Fruit fly (Drosophila melanogaster) whole organism, prepupa: Measurements from ENCODE around the gene Coa8.

ENCODE experiments used
- Blimp-1 ChIP-seq: fragments of 200-800 bp; sonication (Bioruptor generic); optimal IDR thresholded peaks from 3 replicates; lab custom pipeline; 2017; ENCODE audit warnings: missing biosample characterization, missing genetic modification characterization, mild to moderate bottlenecking, moderate library complexity, missing genetic modification reagents
- CG10669 ChIP-seq: fragments of 200-800 bp; sonication (Bioruptor generic); optimal IDR thresholded peaks from 3 replicates; lab custom pipeline; 2018; ENCODE audit warnings: missing biosample characterization, mild to moderate bottlenecking, missing genetic modification characterization, moderate library complexity
- CG11294 ChIP-seq: fragments of 200-800 bp; sonication (Bioruptor generic); IDR thresholded peaks from 2 replicates; pipeline ENCODE4 v1.3.6; 2022; ENCODE audit warnings: missing biosample characterization, missing genetic modification characterization
- CG11902 ChIP-seq: fragments of 200-800 bp; sonication (Bioruptor generic); optimal IDR thresholded peaks from 3 replicates; lab custom pipeline; 2016; ENCODE audit warnings: missing biosample characterization, missing genetic modification characterization
- CG15336 ChIP-seq: fragments of 200-800 bp; sonication (Bioruptor generic); IDR thresholded peaks from 2 replicates; pipeline ENCODE4 v1.3.6; 2022; ENCODE audit warnings: missing biosample characterization, missing genetic modification characterization
- CG16779 ChIP-seq: fragments of 200-800 bp; sonication (Bioruptor generic); optimal IDR thresholded peaks from 3 replicates; lab custom pipeline; 2017; ENCODE audit warnings: missing biosample characterization, mild to moderate bottlenecking, missing genetic modification characterization
- CG3032 ChIP-seq: fragments of 200-800 bp; optimal IDR thresholded peaks from 2 replicates; lab custom pipeline; 2019; ENCODE audit warnings: missing biosample characterization, mild to moderate bottlenecking, missing genetic modification characterization, moderate library complexity
- CG31627 ChIP-seq: fragments of 200-800 bp; sonication (Bioruptor generic); optimal IDR thresholded peaks from 3 replicates; lab custom pipeline; 2016; ENCODE audit warnings: missing biosample characterization, missing genetic modification characterization
- CG32006 ChIP-seq: fragments of 200-800 bp; sonication (Bioruptor generic); optimal IDR thresholded peaks from 3 replicates; lab custom pipeline; 2017; ENCODE audit warnings: missing biosample characterization, mild to moderate bottlenecking, missing genetic modification characterization
- CG34406 ChIP-seq: fragments of 200-800 bp; sonication (Bioruptor generic); optimal IDR thresholded peaks from 3 replicates; lab custom pipeline; 2016; ENCODE audit warnings: missing biosample characterization, missing genetic modification characterization
- CG6792 ChIP-seq: fragments of 200-800 bp; sonication (Bioruptor generic); optimal IDR thresholded peaks from 3 replicates; lab custom pipeline; 2016; ENCODE audit warnings: missing biosample characterization, missing genetic modification characterization
- CG6854 ChIP-seq: fragments of 200-800 bp; sonication (Bioruptor generic); optimal IDR thresholded peaks from 2 replicates; lab custom pipeline; 2017; ENCODE audit warnings: missing biosample characterization, mild to moderate bottlenecking, missing genetic modification characterization
- CG8119 ChIP-seq: fragments of 200-800 bp; sonication (Bioruptor generic); IDR thresholded peaks from 3 replicates; pipeline ENCODE4 v1.3.6; 2022; ENCODE audit warnings: missing biosample characterization, missing genetic modification characterization
- CG8319 ChIP-seq: fragments of 200-800 bp; sonication (Bioruptor generic); optimal IDR thresholded peaks from 3 replicates; lab custom pipeline; 2016; ENCODE audit warnings: missing biosample characterization, missing genetic modification characterization
- CG8632 ChIP-seq: fragments of 200-800 bp; sonication (Bioruptor generic); optimal IDR thresholded peaks from 3 replicates; lab custom pipeline; 2016; ENCODE audit warnings: missing biosample characterization, missing genetic modification characterization
- Eip75B ChIP-seq: fragments of 200-800 bp; sonication (Bioruptor generic); optimal IDR thresholded peaks from 3 replicates; lab custom pipeline; 2016; ENCODE audit warnings: missing biosample characterization, missing genetic modification characterization
- Eip78C ChIP-seq: fragments of 200-800 bp; sonication (Bioruptor generic); peaks from one replicate; lab custom pipeline; 2016; ENCODE audit warnings: missing biosample characterization, missing genetic modification characterization
- Eip93F ChIP-seq: fragments of 200-800 bp; sonication (Bioruptor generic); optimal IDR thresholded peaks from 2 replicates; lab custom pipeline; 2016; ENCODE audit warnings: missing biosample characterization, mild to moderate bottlenecking, missing genetic modification characterization
- Ets21C ChIP-seq: fragments of 200-800 bp; sonication (Bioruptor generic); optimal IDR thresholded peaks from 3 replicates; lab custom pipeline; 2016; ENCODE audit warnings: missing biosample characterization, missing genetic modification characterization
- Hr38 ChIP-seq: sonication (Bioruptor generic); optimal IDR thresholded peaks from 2 replicates; lab custom pipeline; 2016; ENCODE audit warnings: missing biosample characterization, missing genetic modification characterization
- Met ChIP-seq: fragments of 200-800 bp; sonication (Bioruptor generic); optimal IDR thresholded peaks from 3 replicates; lab custom pipeline; 2016; ENCODE audit warnings: missing biosample characterization, missing genetic modification characterization
- Smox ChIP-seq: fragments of 200-800 bp; sonication (Bioruptor generic); optimal IDR thresholded peaks from 3 replicates; lab custom pipeline; 2016; ENCODE audit warnings: missing biosample characterization, missing genetic modification characterization
- achi ChIP-seq: fragments of 200-800 bp; sonication (Bioruptor generic); optimal IDR thresholded peaks from 3 replicates; lab custom pipeline; 2016; ENCODE audit warnings: missing biosample characterization, missing genetic modification characterization
- acj6 ChIP-seq: fragments of 200-800 bp; sonication (Bioruptor generic); optimal IDR thresholded peaks from 3 replicates; lab custom pipeline; 2016; ENCODE audit warnings: missing biosample characterization, missing genetic modification characterization
- cyc ChIP-seq: fragments of 200-800 bp; sonication (Bioruptor generic); optimal IDR thresholded peaks from 3 replicates; lab custom pipeline; 2016; ENCODE audit warnings: missing biosample characterization, missing genetic modification characterization
- dsx ChIP-seq: fragments of 200-800 bp; optimal IDR thresholded peaks from 3 replicates; lab custom pipeline; 2019; ENCODE audit warnings: missing biosample characterization, mild to moderate bottlenecking, missing genetic modification characterization, moderate library complexity; ENCODE audit not compliant: poor library complexity, severe bottlenecking
- eg ChIP-seq: fragments of 200-800 bp; sonication (Bioruptor generic); IDR thresholded peaks from 3 replicates; pipeline ENCODE4 v1.3.6; 2022; ENCODE audit warnings: missing biosample characterization, missing genetic modification characterization
- esn ChIP-seq: fragments of 200-800 bp; sonication (Bioruptor generic); optimal IDR thresholded peaks from 2 replicates; lab custom pipeline; 2016; ENCODE audit warnings: missing biosample characterization, mild to moderate bottlenecking, missing genetic modification characterization, moderate library complexity
- fkh ChIP-seq: fragments of 200-800 bp; sonication (Bioruptor generic); optimal IDR thresholded peaks from 3 replicates; lab custom pipeline; 2017; ENCODE audit warnings: missing biosample characterization, mild to moderate bottlenecking, missing genetic modification characterization, moderate library complexity
- net ChIP-seq: fragments of 200-800 bp; sonication (Bioruptor generic); optimal IDR thresholded peaks from 3 replicates; lab custom pipeline; 2016; ENCODE audit warnings: missing biosample characterization, missing genetic modification characterization
- pdm3 ChIP-seq: fragments of 200-800 bp; sonication (Bioruptor generic); optimal IDR thresholded peaks from 3 replicates; lab custom pipeline; 2016; ENCODE audit warnings: missing biosample characterization, missing genetic modification characterization
- ss ChIP-seq, 2 experiments: fragments of 200-800 bp; sonication (Bioruptor generic); optimal IDR thresholded peaks; 2 replicates in 1 of 2; 3 replicates in 1 of 2; lab custom pipeline; 2017 to 2018; ENCODE audit warnings: mild to moderate bottlenecking in 2 of 2, missing biosample characterization in 2 of 2, missing genetic modification characterization in 2 of 2, moderate library complexity in 1 of 2
- svp ChIP-seq: fragments of 200-800 bp; sonication (Bioruptor generic); peaks from one replicate; lab custom pipeline; 2016; ENCODE audit warnings: missing biosample characterization, missing genetic modification characterization
- topi ChIP-seq: fragments of 200-800 bp; sonication (Bioruptor generic); optimal IDR thresholded peaks from 3 replicates; lab custom pipeline; 2016; ENCODE audit warnings: missing biosample characterization, missing genetic modification characterization
- vri ChIP-seq: fragments of 200-800 bp; sonication (Bioruptor generic); optimal IDR thresholded peaks from 3 replicates; lab custom pipeline; 2016; ENCODE audit warnings: missing biosample characterization, mild to moderate bottlenecking, missing genetic modification characterization

Gene Coa8

DNA sequence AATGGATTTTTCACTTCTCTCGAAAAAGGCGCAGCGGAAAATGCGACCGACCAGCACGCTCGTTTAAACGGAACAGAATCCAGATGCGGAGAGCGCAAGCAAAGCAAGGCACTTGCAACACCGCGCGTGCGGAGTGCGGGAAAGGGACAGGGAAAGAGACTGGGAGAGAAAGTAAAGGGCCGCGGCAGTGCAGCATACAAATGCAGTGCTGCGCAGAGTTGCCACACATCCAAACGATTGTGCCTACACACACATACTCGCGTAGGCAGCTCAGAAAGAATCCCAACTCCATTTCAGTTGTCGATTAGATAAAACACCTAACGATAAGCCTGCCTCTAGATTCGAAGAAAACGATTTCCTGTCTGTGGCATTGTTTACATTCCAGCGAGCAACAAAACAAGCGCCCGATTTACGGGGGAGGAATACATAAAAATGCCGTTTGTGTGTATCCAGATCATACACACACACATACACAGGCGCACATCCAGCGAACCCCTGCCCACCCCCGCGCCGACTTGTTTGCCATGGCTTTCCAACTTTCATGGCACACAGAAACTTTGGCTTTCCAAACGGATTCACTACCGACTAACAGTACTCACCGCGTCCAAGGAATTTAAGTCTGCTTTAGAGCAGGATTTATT is 19.5 kb downstream of the Coa8 start (continued):
- peak; percentile 56 for TF ChIP-seq Blimp-1 (GFP tag; lab: Kevin White, UChicago)
- TF ChIP-seq CG8119 = no peak

- peak; percentile 75 for TF ChIP-seq svp (GFP tag; lab: Kevin White, UChicago)
- TF ChIP-seq topi (GFP tag; lab: Kevin White, UChicago) = peak; percentile 11
- TF ChIP-seq vri (GFP tag; lab: Kevin White, UChicago) = peak; percentile 28
- TF ChIP-seq achi (GFP tag; lab: Kevin White, UChicago) = peak; percentile 23
- peak; percentile 22 for TF ChIP-seq Eip93F (GFP tag; lab: Kevin White, UChicago)
- peak; percentile 0 for TF ChIP-seq CG31627 (GFP tag; lab: Kevin White, UChicago)
- TF ChIP-seq Met (GFP tag; lab: Kevin White, UChicago) = no peak
- peak; percentile 31 for TF ChIP-seq esn (GFP tag; lab: Kevin White, UChicago)
- peak; percentile 18 for TF ChIP-seq CG32006 (GFP tag; lab: Kevin White, UChicago)
- peak; percentile 40 for TF ChIP-seq Eip78C
- TF ChIP-seq Eip75B = no peak
- peak; percentile 20 for TF ChIP-seq CG34406 (GFP tag; lab: Kevin White, UChicago)
- TF ChIP-seq dsx = no peak
- no peak for TF ChIP-seq Smox (GFP tag; lab: Kevin White, UChicago)
- peak; percentile 20; the same call in 1 of the 2 replicates for TF ChIP-seq CG15336 (GFP tag; lab: Robert Waterston, UW)
- TF ChIP-seq cyc (GFP tag; lab: Kevin White, UChicago) = peak; percentile 12
- TF ChIP-seq net (GFP tag; lab: Kevin White, UChicago) = no peak
- peak; percentile 42 for TF ChIP-seq pdm3 (GFP tag; lab: Kevin White, UChicago)
- peak; percentile 0 for TF ChIP-seq CG6792
- peak; percentile 36 for TF ChIP-seq fkh (GFP tag; lab: Kevin White, UChicago)
Observed at dm6 chrX:1900123-1900818, 20.2 kb downstream of the Coa8 start, which contains the start of gene arm. arm (minus strand) TSS chrX:1900646.

dm6 chrX:1901605-1902136 is 21.6 kb downstream of the Coa8 start, which contains the start of gene Ldaf1:
Ldaf1 (minus strand) TSS chrX:1901911.
- peak; percentile 82 for TF ChIP-seq svp (GFP tag; lab: Kevin White, UChicago)
- TF ChIP-seq CG15336 (GFP tag; lab: Robert Waterston, UW) = no peak
- no peak for TF ChIP-seq acj6 (GFP tag; lab: Kevin White, UChicago)
- TF ChIP-seq Eip78C = peak; percentile 52
- 0 out of 3 replicates have a peak, but pooled peaks have one; percentile 22 for TF ChIP-seq eg (GFP tag; lab: Robert Waterston, UW)
- no peak for TF ChIP-seq topi (GFP tag; lab: Kevin White, UChicago)
- peak; percentile 82 for TF ChIP-seq fkh (GFP tag; lab: Kevin White, UChicago)
- peak; percentile 7 for TF ChIP-seq esn (GFP tag; lab: Kevin White, UChicago)

DNA sequence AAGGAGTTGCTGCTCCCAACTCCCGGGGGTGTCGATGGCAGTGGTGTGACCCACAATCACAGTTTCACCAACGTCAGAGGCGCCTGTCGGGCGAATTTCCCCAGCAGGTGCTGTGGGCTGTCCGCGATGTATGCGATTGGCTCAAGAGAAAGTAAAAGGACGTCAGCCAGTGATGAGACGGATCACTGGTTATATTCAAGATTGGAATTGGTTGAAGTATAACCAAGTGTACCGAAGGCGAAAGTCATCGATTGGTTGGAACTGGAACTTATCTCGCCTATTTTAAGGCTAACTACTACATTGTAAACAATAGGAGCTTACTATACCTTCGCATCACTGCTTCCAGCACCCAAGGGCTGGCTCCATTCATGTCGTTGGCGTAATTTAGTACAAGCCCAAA is 23.0 kb downstream of the Coa8 start, which contains the start of gene CG32801:
Gene CG32801 (minus strand): TSS at position 101 of the 400 bp plus-strand sequence.
- no peak for TF ChIP-seq CG10669
- no peak for TF ChIP-seq CG16779 (tag; lab: Kevin White, UChicago)
- TF ChIP-seq CG6854 (GFP tag; lab: Kevin White, UChicago) = no peak
- TF ChIP-seq Ets21C (GFP tag; lab: Kevin White, UChicago) = no peak
- TF ChIP-seq pdm3 (GFP tag; lab: Kevin White, UChicago) = no peak
- no peak for TF ChIP-seq Eip93F (GFP tag; lab: Kevin White, UChicago)
- no peak for TF ChIP-seq ss (GFP tag; optimal IDR thresholded peaks at IDR 0.05; lab: Kevin White, UChicago)
- no peak for TF ChIP-seq CG8632 (GFP tag; lab: Kevin White, UChicago)
- no peak for TF ChIP-seq Met (GFP tag; lab: Kevin White, UChicago)
- no peak for TF ChIP-seq CG15336 (GFP tag; lab: Robert Waterston, UW)
- no peak for TF ChIP-seq net (GFP tag; lab: Kevin White, UChicago)
- TF ChIP-seq Hr38 (GFP tag; lab: Kevin White, UChicago) = no peak
- TF ChIP-seq CG3032 (tag; lab: Kevin White, UChicago) = no peak
- TF ChIP-seq CG8319 (GFP tag; lab: Kevin White, UChicago) = no peak
- no peak for TF ChIP-seq Smox (GFP tag; lab: Kevin White, UChicago)
- TF ChIP-seq svp (GFP tag; lab: Kevin White, UChicago) = no peak
- no peak for TF ChIP-seq CG11294 (GFP tag; lab: Robert Waterston, UW)
- TF ChIP-seq CG34406 (GFP tag; lab: Kevin White, UChicago) = no peak
- no peak for TF ChIP-seq Eip78C
- TF ChIP-seq CG11902 = no peak
